Worm (Caenorhabditis elegans) whole organism, L3 larva: ENCODE measurements around the gene H12D21.9.

Source experiments
- R02D3.7 ChIP-seq: fragments of 150-350 bp; optimal IDR thresholded peaks from 2 replicates; lab custom pipeline; 2014; ENCODE audit warnings: missing biosample characterization, missing genetic modification characterization
- elt-3 ChIP-seq, 3 experiments: fragments of 150-350 bp in 1 of 3; sonication (generic microtip) in 2 of 3; optimal IDR thresholded peaks; 2 replicates in 2 of 3; 4 replicates in 1 of 3; lab custom pipeline; 2014 to 2017; ENCODE audit warnings: missing biosample characterization in 3 of 3, missing genetic modification characterization in 3 of 3
- nhr-12 ChIP-seq: fragments of 150-350 bp; optimal IDR thresholded peaks from 2 replicates; lab custom pipeline; 2014; ENCODE audit warnings: missing biosample characterization, missing genetic modification characterization
- pha-4 ChIP-seq: fragments of 150-350 bp; optimal IDR thresholded peaks from 2 replicates; lab custom pipeline; 2014; ENCODE audit warnings: missing biosample characterization, missing genetic modification reagents, missing genetic modification characterization
- sea-2 ChIP-seq: fragments of 150-350 bp; sonication (generic microtip); optimal IDR thresholded peaks from 4 replicates; lab custom pipeline; 2014; ENCODE audit warnings: missing biosample characterization, missing genetic modification reagents, missing genetic modification characterization

DNA sequence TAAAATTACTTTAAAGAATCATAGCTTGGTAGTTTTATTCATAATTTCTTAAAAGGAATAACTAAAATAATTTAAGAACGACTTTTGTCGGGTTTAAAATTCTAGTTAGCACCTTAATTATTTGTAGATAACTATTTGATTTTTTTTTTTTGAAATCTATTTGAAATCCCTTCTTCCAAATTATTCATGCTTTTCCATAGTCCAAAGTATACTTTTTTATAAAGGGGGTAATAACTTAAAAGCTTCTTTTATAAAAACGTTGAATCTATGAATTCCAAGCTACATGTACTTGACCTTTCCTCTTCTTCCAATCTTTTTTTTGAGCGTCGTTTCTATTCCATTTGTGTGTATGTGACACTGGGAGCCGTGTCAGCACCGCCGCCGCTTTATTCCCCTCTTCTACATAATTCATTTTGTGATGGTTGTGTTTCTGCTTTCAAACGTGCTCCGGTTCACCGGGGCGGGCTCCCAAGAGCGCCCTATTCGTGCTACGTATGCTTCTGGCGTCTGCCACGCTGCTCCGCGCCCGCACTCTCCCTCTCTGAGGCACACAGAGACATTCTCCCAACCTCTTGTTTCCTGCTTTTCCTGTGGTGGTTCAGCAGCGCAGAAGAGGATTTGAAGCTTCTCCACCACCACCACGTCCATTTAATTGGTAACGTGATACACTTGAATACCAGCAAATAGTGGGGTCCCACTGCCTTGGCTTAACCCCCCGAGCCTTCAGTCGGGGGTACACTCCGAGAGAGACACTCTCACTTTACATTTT is 24.4 kb upstream of the H12D21.9 start:
- TF ChIP-seq nhr-12 (tag; lab: Kevin White, UChicago) (no peak), elt-3 (tag; optimal IDR thresholded peaks at IDR 0.05; lab: Kevin White, UChicago) (no peak), R02D3.7 (tag; lab: Kevin White, UChicago) (no peak), sea-2 (GFP tag; lab: Kevin White, UChicago) (no peak), pha-4 (no peak)
